Fruit fly (Drosophila melanogaster) whole organism, prepupa: ENCODE results near the gene mio.

Experiments used
- CG11294 ChIP-seq: fragments of 200-800 bp; sonication (Bioruptor generic); IDR thresholded peaks from 2 replicates; pipeline ENCODE4 v1.3.6; 2022; ENCODE audit warnings: missing biosample characterization, missing genetic modification characterization
- CG15336 ChIP-seq: fragments of 200-800 bp; sonication (Bioruptor generic); IDR thresholded peaks from 2 replicates; pipeline ENCODE4 v1.3.6; 2022; ENCODE audit warnings: missing biosample characterization, missing genetic modification characterization
- CG16779 ChIP-seq: fragments of 200-800 bp; sonication (Bioruptor generic); optimal IDR thresholded peaks from 3 replicates; lab custom pipeline; 2017; ENCODE audit warnings: missing biosample characterization, mild to moderate bottlenecking, missing genetic modification characterization
- CG4318 ChIP-seq: fragments of 200-800 bp; sonication (Bioruptor generic); optimal IDR thresholded peaks from 3 replicates; lab custom pipeline; 2017; ENCODE audit warnings: missing biosample characterization, mild to moderate bottlenecking, missing genetic modification characterization
- CG6163 ChIP-seq: fragments of 200-800 bp; sonication (Bioruptor generic); IDR thresholded peaks from 3 replicates; pipeline ENCODE4 v1.3.6; 2022; ENCODE audit warnings: missing biosample characterization, missing genetic modification characterization
- CG6792 ChIP-seq: fragments of 200-800 bp; sonication (Bioruptor generic); optimal IDR thresholded peaks from 3 replicates; lab custom pipeline; 2016; ENCODE audit warnings: missing biosample characterization, missing genetic modification characterization
- CG6808 ChIP-seq: fragments of 200-800 bp; sonication (Bioruptor generic); optimal IDR thresholded peaks from 3 replicates; lab custom pipeline; 2017; ENCODE audit warnings: missing biosample characterization, missing genetic modification characterization, mild to moderate bottlenecking, moderate library complexity, missing genetic modification reagents
- CG7368 ChIP-seq: fragments of 200-800 bp; sonication (Bioruptor generic); optimal IDR thresholded peaks from 3 replicates; lab custom pipeline; 2016; ENCODE audit warnings: missing biosample characterization, missing genetic modification characterization
- CG8632 ChIP-seq: fragments of 200-800 bp; sonication (Bioruptor generic); optimal IDR thresholded peaks from 3 replicates; lab custom pipeline; 2016; ENCODE audit warnings: missing biosample characterization, missing genetic modification characterization
- Gug ChIP-seq: fragments of 200-800 bp; sonication (Bioruptor generic); IDR thresholded peaks from 2 replicates; pipeline ENCODE4 v1.3.6; 2022; ENCODE audit warnings: missing biosample characterization, missing genetic modification characterization
- Lpt ChIP-seq: fragments of 200-800 bp; sonication (Bioruptor generic); optimal IDR thresholded peaks from 3 replicates; lab custom pipeline; 2016; ENCODE audit warnings: missing biosample characterization, missing genetic modification characterization
- Sox15 ChIP-seq: fragments of 200-800 bp; sonication (Bioruptor generic); optimal IDR thresholded peaks from 3 replicates; lab custom pipeline; 2016; ENCODE audit warnings: missing biosample characterization, missing genetic modification characterization
- fd85E ChIP-seq: fragments of 200-800 bp; sonication (Bioruptor generic); optimal IDR thresholded peaks from 3 replicates; lab custom pipeline; 2016; ENCODE audit warnings: missing biosample characterization, missing genetic modification characterization

DNA sequence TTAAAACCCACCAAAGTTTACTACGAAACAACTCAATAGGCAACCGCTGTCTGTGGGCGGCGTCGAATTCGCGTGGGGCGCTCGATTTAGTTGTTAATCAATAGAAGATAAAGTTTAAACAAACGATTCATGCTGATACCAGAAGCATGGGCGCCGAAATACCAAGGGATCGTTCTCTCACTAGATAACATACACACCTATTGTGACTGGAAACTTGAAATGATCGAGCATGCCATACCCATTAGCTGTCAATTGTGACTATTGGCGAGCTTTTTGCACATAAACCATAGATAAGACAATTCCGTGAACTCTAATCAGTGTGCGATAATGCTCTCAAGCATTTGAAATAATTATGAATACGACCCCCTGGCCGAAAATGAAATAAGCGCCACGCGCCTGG lies 37.7 kb upstream of the mio start:
- no peak for TF ChIP-seq CG11294 (GFP tag; lab: Robert Waterston, UW)
- TF ChIP-seq CG8632, result no peak
- no peak for TF ChIP-seq CG16779 (tag; lab: Kevin White, UChicago)
- TF ChIP-seq CG6792 (GFP tag; lab: Kevin White, UChicago), result no peak
- TF ChIP-seq fd85E (GFP tag; lab: Kevin White, UChicago), result no peak
- TF ChIP-seq CG6163 (GFP tag; lab: Robert Waterston, UW), result no peak
- no peak for TF ChIP-seq CG7368 (GFP tag; lab: Kevin White, UChicago)
- TF ChIP-seq CG6808 (GFP tag; lab: Kevin White, UChicago), result no peak
- TF ChIP-seq Sox15 (GFP tag; lab: Kevin White, UChicago), result no peak
- no peak for TF ChIP-seq CG15336 (GFP tag; lab: Robert Waterston, UW)
- no peak for TF ChIP-seq CG4318 (GFP tag; lab: Kevin White, UChicago)
- TF ChIP-seq Lpt (GFP tag; lab: Kevin White, UChicago), result no peak
- TF ChIP-seq Gug (GFP tag; lab: Robert Waterston, UW), result no peak
